Worm (Caenorhabditis elegans) whole organism, L3 larva: ENCODE measurements around the gene srg-8.
A peak's percentile ranks its signal among the peaks of the same experiment; 100 is the strongest.

ENCODE experiments used
- R02D3.7 ChIP-seq: fragments of 150-350 bp; optimal IDR thresholded peaks from 2 replicates; lab custom pipeline; 2014; ENCODE audit warnings: missing biosample characterization, missing genetic modification characterization
- ZK546.5 ChIP-seq: sonication (generic microtip); optimal IDR thresholded peaks from 2 replicates; lab custom pipeline; 2017; ENCODE audit warnings: missing biosample characterization, missing genetic modification characterization
- aly-2 ChIP-seq: fragments of 150-350 bp; optimal IDR thresholded peaks from 2 replicates; lab custom pipeline; 2014; ENCODE audit warnings: missing biosample characterization, missing genetic modification characterization
- ceh-16 ChIP-seq: sonication (generic microtip); optimal IDR thresholded peaks from 2 replicates; lab custom pipeline; 2017; ENCODE audit warnings: missing biosample characterization, missing genetic modification characterization
- ceh-28 ChIP-seq: fragments of 150-350 bp; optimal IDR thresholded peaks from 2 replicates; lab custom pipeline; 2014; ENCODE audit warnings: missing biosample characterization, missing genetic modification reagents, missing genetic modification characterization
- ceh-82 ChIP-seq: fragments of 150-350 bp; optimal IDR thresholded peaks from 2 replicates; lab custom pipeline; 2014; ENCODE audit warnings: missing biosample characterization, missing genetic modification characterization
- daf-12 ChIP-seq: fragments of 150-350 bp; optimal IDR thresholded peaks from 2 replicates; lab custom pipeline; 2014; ENCODE audit warnings: missing biosample characterization, missing genetic modification reagents, missing genetic modification characterization
- elt-1 ChIP-seq: fragments of 150-350 bp; optimal IDR thresholded peaks from 2 replicates; lab custom pipeline; 2014; ENCODE audit warnings: missing biosample characterization, missing genetic modification characterization
- elt-2 ChIP-seq: sonication (generic microtip); optimal IDR thresholded peaks from 2 replicates; lab custom pipeline; 2016; ENCODE audit warnings: missing genetic modification reagents, mild to moderate bottlenecking, missing genetic modification characterization, missing compliant biosample characterization
- elt-3 ChIP-seq, 3 experiments: fragments of 150-350 bp in 1 of 3; sonication (generic microtip) in 2 of 3; optimal IDR thresholded peaks; 2 replicates in 2 of 3; 4 replicates in 1 of 3; lab custom pipeline; 2014 to 2017; ENCODE audit warnings: missing biosample characterization in 3 of 3, missing genetic modification characterization in 3 of 3
- eor-1 ChIP-seq, 2 experiments: fragments of 150-350 bp; optimal IDR thresholded peaks; 2 replicates each; lab custom pipeline; 2014 to 2018; ENCODE audit warnings: missing biosample characterization in 2 of 2, missing genetic modification characterization in 2 of 2
- fkh-10 ChIP-seq: sonication (generic microtip); optimal IDR thresholded peaks from 2 replicates; lab custom pipeline; 2017; ENCODE audit warnings: missing biosample characterization, missing genetic modification reagents, missing genetic modification characterization
- fkh-2 ChIP-seq: fragments of 150-350 bp; optimal IDR thresholded peaks from 2 replicates; lab custom pipeline; 2014; ENCODE audit warnings: missing biosample characterization, missing genetic modification reagents, missing genetic modification characterization
- fos-1 ChIP-seq: fragments of 150-350 bp; optimal IDR thresholded peaks from 2 replicates; lab custom pipeline; 2014; ENCODE audit warnings: missing biosample characterization, missing genetic modification characterization
- hmg-11 ChIP-seq: sonication (generic microtip); optimal IDR thresholded peaks from 2 replicates; lab custom pipeline; 2016; ENCODE audit warnings: missing genetic modification characterization, missing compliant biosample characterization
- lin-15B ChIP-seq: fragments of 150-350 bp; optimal IDR thresholded peaks from 2 replicates; lab custom pipeline; 2014; ENCODE audit warnings: missing biosample characterization, missing genetic modification characterization
- lin-39 ChIP-seq: fragments of 150-350 bp; optimal IDR thresholded peaks from 2 replicates; lab custom pipeline; 2018; ENCODE audit warnings: missing biosample characterization, missing genetic modification reagents, missing genetic modification characterization
- lsy-12 ChIP-seq: sonication (generic microtip); optimal IDR thresholded peaks from 2 replicates; lab custom pipeline; 2016; ENCODE audit warnings: mild to moderate bottlenecking, missing genetic modification characterization, missing compliant biosample characterization
- mdl-1 ChIP-seq: fragments of 150-350 bp; optimal IDR thresholded peaks from 2 replicates; lab custom pipeline; 2014; ENCODE audit warnings: missing biosample characterization, missing genetic modification characterization
- mml-1 ChIP-seq: fragments of 150-350 bp; sonication (generic microtip); optimal IDR thresholded peaks from 3 replicates; lab custom pipeline; 2014; ENCODE audit warnings: missing biosample characterization, missing genetic modification characterization
- nfya-1 ChIP-seq: sonication (generic microtip); optimal IDR thresholded peaks from 2 replicates; lab custom pipeline; 2017; ENCODE audit warnings: missing genetic modification characterization, mild to moderate bottlenecking, missing compliant biosample characterization, antibody characterized with exemption, moderate library complexity; ENCODE audit not compliant: insufficient read depth
- nhr-11 ChIP-seq: fragments of 150-350 bp; optimal IDR thresholded peaks from 2 replicates; lab custom pipeline; 2014; ENCODE audit warnings: missing biosample characterization, missing genetic modification characterization
- nhr-237 ChIP-seq: fragments of 150-350 bp; optimal IDR thresholded peaks from 2 replicates; lab custom pipeline; 2014; ENCODE audit warnings: missing biosample characterization, missing genetic modification characterization
- nhr-25 ChIP-seq: sonication (generic microtip); optimal IDR thresholded peaks from 2 replicates; lab custom pipeline; 2017; ENCODE audit warnings: missing biosample characterization, missing genetic modification characterization
- nhr-43 ChIP-seq: sonication (generic microtip); optimal IDR thresholded peaks from 2 replicates; lab custom pipeline; 2016; ENCODE audit warnings: mild to moderate bottlenecking, missing genetic modification characterization, missing compliant biosample characterization; ENCODE audit not compliant: poor library complexity, severe bottlenecking
- nhr-76 ChIP-seq: fragments of 150-350 bp; sonication (generic microtip); optimal IDR thresholded peaks from 5 replicates; lab custom pipeline; 2014; ENCODE audit warnings: missing biosample characterization, missing genetic modification characterization
- nhr-77 ChIP-seq: fragments of 150-350 bp; optimal IDR thresholded peaks from 2 replicates; lab custom pipeline; 2014; ENCODE audit warnings: missing biosample characterization, missing genetic modification characterization
- pha-4 ChIP-seq: fragments of 150-350 bp; optimal IDR thresholded peaks from 2 replicates; lab custom pipeline; 2014; ENCODE audit warnings: missing biosample characterization, missing genetic modification reagents, missing genetic modification characterization
- pqm-1 ChIP-seq: fragments of 150-350 bp; optimal IDR thresholded peaks from 2 replicates; lab custom pipeline; 2017; ENCODE audit warnings: missing biosample characterization, missing genetic modification characterization, inconsistent platforms
- sea-2 ChIP-seq: fragments of 150-350 bp; sonication (generic microtip); optimal IDR thresholded peaks from 4 replicates; lab custom pipeline; 2014; ENCODE audit warnings: missing biosample characterization, missing genetic modification reagents, missing genetic modification characterization
- skn-1 ChIP-seq: fragments of 150-350 bp; optimal IDR thresholded peaks from 2 replicates; lab custom pipeline; 2014; ENCODE audit warnings: missing biosample characterization, missing genetic modification characterization
- snpc-4 ChIP-seq: fragments of 150-350 bp; optimal IDR thresholded peaks from 2 replicates; lab custom pipeline; 2014; ENCODE audit warnings: missing biosample characterization, missing genetic modification characterization
- unc-62 ChIP-seq: fragments of 150-350 bp; sonication (generic microtip); optimal IDR thresholded peaks from 4 replicates; lab custom pipeline; 2014; ENCODE audit warnings: missing biosample characterization, missing genetic modification reagents, missing genetic modification characterization
- zag-1 ChIP-seq: fragments of 150-350 bp; optimal IDR thresholded peaks from 2 replicates; lab custom pipeline; 2014; ENCODE audit warnings: missing biosample characterization, missing genetic modification characterization
- ztf-4 ChIP-seq: fragments of 150-350 bp; optimal IDR thresholded peaks from 2 replicates; lab custom pipeline; 2014; ENCODE audit warnings: missing biosample characterization, missing genetic modification characterization

The srg-8 gene

ce11 chrIII:6256675-6257074 lies 2.0 kb upstream of the srg-8 start, which contains the start of gene srg-9:
Gene srg-9 (minus strand): TSS chrIII:6256775.
- no peak for TF ChIP-seq fkh-10 (GFP tag; lab: Kevin White, UChicago)
- TF ChIP-seq fos-1 (tag; lab: Kevin White, UChicago), result no peak

ce11 chrIII:6251511-6251910 lies 3.1 kb downstream of the srg-8 start, which contains the start of gene amdh-1:
Gene amdh-1 (plus strand): TSS chrIII:6251811.
- TF ChIP-seq unc-62 (GFP tag; lab: Kevin White, UChicago), result no peak
- no peak for TF ChIP-seq nhr-11 (tag; lab: Kevin White, UChicago)
- no peak for TF ChIP-seq nhr-237 (tag; lab: Kevin White, UChicago)
- TF ChIP-seq elt-3 (tag; optimal IDR thresholded peaks at IDR 0.05; lab: Kevin White, UChicago), result no peak
- no peak for TF ChIP-seq R02D3.7 (tag; lab: Kevin White, UChicago)
- TF ChIP-seq nhr-76 (tag; lab: Kevin White, UChicago), result no peak
- no peak for TF ChIP-seq fkh-10 (GFP tag; lab: Kevin White, UChicago)
- no peak for TF ChIP-seq sea-2
- TF ChIP-seq skn-1 (tag; lab: Kevin White, UChicago), result no peak
- TF ChIP-seq pqm-1 (tag; lab: Kevin White, UChicago), result no peak
- TF ChIP-seq lsy-12, result no peak
- no peak for TF ChIP-seq lin-15B (tag; lab: Kevin White, UChicago)
- no peak for TF ChIP-seq mdl-1 (tag; lab: Kevin White, UChicago)
- TF ChIP-seq zag-1 (tag; lab: Kevin White, UChicago), result no peak

- no peak for TF ChIP-seq hmg-11 (tag; lab: Kevin White, UChicago)
- TF ChIP-seq nhr-76 (tag; lab: Kevin White, UChicago), result no peak
- no peak for TF ChIP-seq ceh-16 (tag; lab: Kevin White, UChicago)
- no peak for TF ChIP-seq nhr-25
- no peak for TF ChIP-seq ZK546.5 (tag; lab: Kevin White, UChicago)
- peak; percentile 62 for TF ChIP-seq lin-15B (tag; lab: Kevin White, UChicago)
- no peak for TF ChIP-seq mml-1
- TF ChIP-seq zag-1 (tag; lab: Kevin White, UChicago), result no peak
- no peak for TF ChIP-seq nhr-77 (tag; lab: Kevin White, UChicago)
- peak; percentile 12 for TF ChIP-seq elt-2 (tag; lab: Kevin White, UChicago)
- no peak for TF ChIP-seq nhr-11 (tag; lab: Kevin White, UChicago)
- TF ChIP-seq mdl-1 (tag; lab: Kevin White, UChicago), result no peak
- no peak for TF ChIP-seq sea-2
- peak; percentile 80 for TF ChIP-seq R02D3.7 (tag; lab: Kevin White, UChicago)
- no peak for TF ChIP-seq elt-3 (tag; optimal IDR thresholded peaks at IDR 0.05; lab: Kevin White, UChicago)
- no peak for TF ChIP-seq fkh-2 (tag; lab: Kevin White, UChicago)
- TF ChIP-seq lin-39 (tag; lab: Kevin White, UChicago), result peak; percentile 69
- no peak for TF ChIP-seq ceh-82 (tag; lab: Kevin White, UChicago)
- TF ChIP-seq nhr-43, result no peak
Observed at ce11 chrIII:6248064-6248687, 6.5 kb downstream of the srg-8 start, which contains the start of the genes gen-1 and stt-3. Gene gen-1 (minus strand): TSS chrIII:6248158. Gene stt-3 (plus strand): TSS chrIII:6248637.

- TF ChIP-seq nfya-1, result no peak
- TF ChIP-seq aly-2 (tag; lab: Kevin White, UChicago), result no peak
- no peak for TF ChIP-seq unc-62 (GFP tag; lab: Kevin White, UChicago)
- no peak for TF ChIP-seq elt-1 (tag; lab: Kevin White, UChicago)
- TF ChIP-seq fos-1 (tag; lab: Kevin White, UChicago), result no peak
Observed at ce11 chrIII:6245728-6246127, 8.9 kb downstream of the srg-8 start, which contains the start of gene bcas-2. Gene bcas-2 (minus strand): TSS chrIII:6245828.

ce11 chrIII:6240528-6240927 lies 14.1 kb downstream of the srg-8 start, which contains the start of gene T12A2.3:
Gene T12A2.3 (plus strand): TSS chrIII:6240828.
- TF ChIP-seq daf-12 (tag; lab: Kevin White, UChicago) (no peak), pha-4 (tag; lab: Kevin White, UChicago) (no peak), snpc-4 (no peak), ztf-4 (tag; lab: Kevin White, UChicago) (no peak), nhr-77 (tag; lab: Kevin White, UChicago) (no peak), eor-1 (tag; optimal IDR thresholded peaks at IDR 0.05; lab: Kevin White, UChicago) (no peak), ZK546.5 (tag; lab: Kevin White, UChicago) (no peak), sea-2 (no peak), pqm-1 (tag; lab: Kevin White, UChicago) (no peak), ceh-28 (tag; lab: Kevin White, UChicago) (no peak), elt-1 (tag; lab: Kevin White, UChicago) (no peak), mdl-1 (tag; lab: Kevin White, UChicago) (no peak), nhr-76 (tag; lab: Kevin White, UChicago) (no peak), unc-62 (GFP tag; lab: Kevin White, UChicago) (no peak), elt-3 (tag; optimal IDR thresholded peaks at IDR 0.05; lab: Kevin White, UChicago) (no peak), nhr-43 (no peak), elt-2 (tag; lab: Kevin White, UChicago) (no peak), R02D3.7 (tag; lab: Kevin White, UChicago) (no peak), mml-1 (no peak)
